Fruit fly (Drosophila melanogaster) whole organism, embryonic: Measurements from ENCODE around the gene CG6126.

Experiments used
- CG10147 ChIP-seq: fragments of 200-800 bp; sonication (Bioruptor generic); optimal IDR thresholded peaks from 2 replicates; lab custom pipeline; 2019; ENCODE audit warnings: missing biosample characterization, mild to moderate bottlenecking, missing genetic modification characterization, moderate library complexity
- CG10543 ChIP-seq: fragments of 200-800 bp; sonication (Bioruptor generic); optimal IDR thresholded peaks from 3 replicates; lab custom pipeline; 2017; ENCODE audit warnings: missing biosample characterization, mild to moderate bottlenecking, missing genetic modification characterization, moderate library complexity
- CG10565 ChIP-seq: fragments of 200-800 bp; sonication (Bioruptor generic); optimal IDR thresholded peaks from 3 replicates; lab custom pipeline; 2016; ENCODE audit warnings: missing biosample characterization, mild to moderate bottlenecking, missing genetic modification characterization
- CG11560 ChIP-seq: fragments of 200-800 bp; sonication (Bioruptor generic); IDR thresholded peaks from 3 replicates; pipeline ENCODE4 v1.3.6; 2022; ENCODE audit warnings: missing biosample characterization, missing genetic modification characterization
- CG12391 ChIP-seq: fragments of 200-800 bp; sonication (Bioruptor generic); optimal IDR thresholded peaks from 3 replicates; lab custom pipeline; 2018; ENCODE audit warnings: missing biosample characterization, mild to moderate bottlenecking, missing genetic modification characterization, moderate library complexity
- CG12659 ChIP-seq: fragments of 200-800 bp; sonication (Bioruptor generic); optimal IDR thresholded peaks from 3 replicates; lab custom pipeline; 2017; ENCODE audit warnings: mild to moderate bottlenecking, missing biosample characterization, missing genetic modification reagents, missing genetic modification characterization
- CG15269 ChIP-seq: fragments of 200-800 bp; sonication (Bioruptor generic); optimal IDR thresholded peaks from 2 replicates; lab custom pipeline; 2018; ENCODE audit warnings: missing biosample characterization, mild to moderate bottlenecking, missing genetic modification characterization, moderate library complexity
- CG17385 ChIP-seq: fragments of 200-800 bp; sonication (Bioruptor generic); optimal IDR thresholded peaks from 3 replicates; lab custom pipeline; 2018; ENCODE audit warnings: missing biosample characterization, mild to moderate bottlenecking, missing genetic modification characterization
- CG1792 ChIP-seq: fragments of 200-800 bp; sonication (Bioruptor generic); optimal IDR thresholded peaks from 2 replicates; lab custom pipeline; 2016; ENCODE audit warnings: missing biosample characterization, missing genetic modification characterization
- CG18262 ChIP-seq: fragments of 200-800 bp; optimal IDR thresholded peaks from 3 replicates; lab custom pipeline; 2019; ENCODE audit warnings: missing biosample characterization, mild to moderate bottlenecking, missing genetic modification characterization, moderate library complexity
- CG30431 ChIP-seq: fragments of 200-800 bp; sonication (Bioruptor generic); optimal IDR thresholded peaks from 2 replicates; lab custom pipeline; 2017; ENCODE audit warnings: missing biosample characterization, missing genetic modification characterization
- CG6272 ChIP-seq: fragments of 200-800 bp; sonication (Bioruptor generic); IDR thresholded peaks from 2 replicates; pipeline ENCODE4 v1.3.6; 2022; ENCODE audit warnings: missing biosample characterization, missing genetic modification characterization
- CG6854 ChIP-seq: fragments of 200-800 bp; sonication (Bioruptor generic); optimal IDR thresholded peaks from 3 replicates; lab custom pipeline; 2017; ENCODE audit warnings: missing biosample characterization, mild to moderate bottlenecking, missing genetic modification characterization
- CG7839 ChIP-seq: fragments of 200-800 bp; sonication (Bioruptor generic); optimal IDR thresholded peaks from 3 replicates; lab custom pipeline; 2018; ENCODE audit warnings: missing biosample characterization, mild to moderate bottlenecking, missing genetic modification characterization, moderate library complexity
- CG8290 ChIP-seq, 3 experiments: fragments of 200-800 bp; sonication (Bioruptor generic); optimal IDR thresholded peaks; 2 replicates each; lab custom pipeline; 2016 to 2019; ENCODE audit warnings: missing biosample characterization in 3 of 3, missing genetic modification characterization in 3 of 3, mild to moderate bottlenecking in 2 of 3, moderate library complexity in 1 of 3
- Dfd ChIP-seq, 2 experiments: fragments of >200 bp; optimal IDR thresholded peaks; 2 replicates each; lab custom pipeline; 2017; ENCODE audit warnings: missing biosample characterization in 2 of 2, missing genetic modification characterization in 2 of 2
- Doc3 ChIP-seq: fragments of 200-800 bp; sonication (Bioruptor generic); IDR thresholded peaks from 3 replicates; pipeline ENCODE4 v1.3.6; 2022; ENCODE audit warnings: missing biosample characterization, missing genetic modification characterization; ENCODE audit not compliant: partially characterized antibody
- E2f2 ChIP-seq: fragments of 200-800 bp; sonication (Bioruptor generic); IDR thresholded peaks from 2 replicates; pipeline ENCODE4 v1.3.6; 2022; ENCODE audit warnings: missing biosample characterization, missing genetic modification characterization
- HLH3B ChIP-seq: fragments of 200-800 bp; sonication (Bioruptor generic); IDR thresholded peaks from 2 replicates; pipeline ENCODE4 v1.3.6; 2022; ENCODE audit warnings: missing biosample characterization, missing genetic modification characterization
- HmgZ ChIP-seq: fragments of 200-800 bp; sonication (Bioruptor generic); optimal IDR thresholded peaks from 2 replicates; lab custom pipeline; 2018; ENCODE audit warnings: missing biosample characterization, mild to moderate bottlenecking, missing genetic modification characterization
- Lpt ChIP-seq: fragments of >200 bp; optimal IDR thresholded peaks from 2 replicates; lab custom pipeline; 2018; ENCODE audit warnings: missing biosample characterization, missing genetic modification characterization
- NC2α ChIP-seq: fragments of 200-800 bp; sonication (Bioruptor generic); optimal IDR thresholded peaks from 2 replicates; lab custom pipeline; 2016; ENCODE audit warnings: missing biosample characterization, missing genetic modification characterization
- Rx ChIP-seq: fragments of 200-800 bp; sonication (Bioruptor generic); IDR thresholded peaks from 2 replicates; pipeline ENCODE4 v1.3.6; 2022; ENCODE audit warnings: missing biosample characterization, missing genetic modification characterization
- Sox100B ChIP-seq: fragments of 200-800 bp; sonication (Bioruptor generic); optimal IDR thresholded peaks from 3 replicates; lab custom pipeline; 2018; ENCODE audit warnings: missing biosample characterization, mild to moderate bottlenecking, missing genetic modification characterization
- Trl ChIP-seq, 3 experiments: fragments of >200 bp in 2 of 3; fragments of 200-800 bp in 1 of 3; sonication (Bioruptor generic) in 1 of 3; optimal IDR thresholded peaks; 2 replicates in 1 of 3; 3 replicates in 2 of 3; lab custom pipeline; 2016 to 2017; ENCODE audit warnings: missing biosample characterization in 1 of 3, missing genetic modification characterization in 1 of 3
- Vsx1 ChIP-seq: fragments of 200-800 bp; sonication (Bioruptor generic); optimal IDR thresholded peaks from 2 replicates; lab custom pipeline; 2017; ENCODE audit warnings: missing biosample characterization, mild to moderate bottlenecking, missing genetic modification characterization, missing genetic modification reagents
- al ChIP-seq: fragments of 200-800 bp; sonication (Bioruptor generic); IDR thresholded peaks from 2 replicates; pipeline ENCODE4 v1.3.6; 2022; ENCODE audit warnings: missing biosample characterization, missing genetic modification characterization
- az2 ChIP-seq: fragments of 200-800 bp; sonication (Bioruptor generic); optimal IDR thresholded peaks from 3 replicates; lab custom pipeline; 2016; ENCODE audit warnings: missing biosample characterization, missing genetic modification characterization
- bigmax ChIP-seq: fragments of 200-800 bp; sonication (Bioruptor generic); optimal IDR thresholded peaks from 2 replicates; lab custom pipeline; 2018; ENCODE audit warnings: missing biosample characterization, mild to moderate bottlenecking, missing genetic modification characterization
- chm ChIP-seq: fragments of 200-800 bp; sonication (Bioruptor generic); IDR thresholded peaks from 2 replicates; pipeline ENCODE4 v1.3.6; 2022; ENCODE audit warnings: missing biosample characterization, missing genetic modification characterization
- dmrt11E ChIP-seq: fragments of 200-800 bp; sonication (Bioruptor generic); optimal IDR thresholded peaks from 3 replicates; lab custom pipeline; 2018; ENCODE audit warnings: missing biosample characterization, mild to moderate bottlenecking, missing genetic modification characterization, moderate library complexity
- hbn ChIP-seq: fragments of 200-800 bp; sonication (Bioruptor generic); IDR thresholded peaks from 2 replicates; pipeline ENCODE4 v1.3.6; 2022; ENCODE audit warnings: missing biosample characterization, missing genetic modification characterization; ENCODE audit not compliant: partially characterized antibody
- ind ChIP-seq: fragments of 200-800 bp; sonication (Bioruptor generic); optimal IDR thresholded peaks from 3 replicates; lab custom pipeline; 2016; ENCODE audit warnings: missing biosample characterization, missing genetic modification characterization
- jing ChIP-seq: fragments of 200-800 bp; sonication (Bioruptor generic); optimal IDR thresholded peaks from 2 replicates; lab custom pipeline; 2018; ENCODE audit warnings: missing biosample characterization, mild to moderate bottlenecking, missing genetic modification characterization
- jumu ChIP-seq: fragments of 200-800 bp; sonication (Bioruptor generic); optimal IDR thresholded peaks from 3 replicates; lab custom pipeline; 2016; ENCODE audit warnings: missing biosample characterization, missing genetic modification characterization
- ken ChIP-seq: fragments of 200-800 bp; sonication (Bioruptor generic); IDR thresholded peaks from 3 replicates; pipeline ENCODE4 v1.3.6; 2022; ENCODE audit warnings: missing biosample characterization, missing genetic modification characterization
- lola ChIP-seq, 3 experiments: fragments of >200 bp in 2 of 3; fragments of 200-800 bp in 1 of 3; sonication (Bioruptor generic) in 1 of 3; optimal IDR thresholded peaks; 2 replicates each; lab custom pipeline; 2017 to 2019; ENCODE audit warnings: missing biosample characterization in 3 of 3, missing genetic modification characterization in 3 of 3, mild to moderate bottlenecking in 1 of 3, moderate library complexity in 1 of 3
- luna ChIP-seq: fragments of 200-800 bp; sonication (Bioruptor generic); optimal IDR thresholded peaks from 2 replicates; lab custom pipeline; 2016; ENCODE audit warnings: missing biosample characterization, missing genetic modification characterization
- nerfin-1 ChIP-seq: fragments of 200-800 bp; sonication (Bioruptor generic); optimal IDR thresholded peaks from 3 replicates; lab custom pipeline; 2019; ENCODE audit warnings: missing biosample characterization, mild to moderate bottlenecking, missing genetic modification characterization, moderate library complexity
- nerfin-2 ChIP-seq: fragments of 200-800 bp; sonication (Bioruptor generic); IDR thresholded peaks from 2 replicates; pipeline ENCODE4 v1.3.6; 2022; ENCODE audit warnings: missing biosample characterization, missing genetic modification characterization; ENCODE audit not compliant: partially characterized antibody
- scrt ChIP-seq: fragments of 200-800 bp; sonication (Bioruptor generic); optimal IDR thresholded peaks from 2 replicates; lab custom pipeline; 2018; ENCODE audit warnings: missing biosample characterization, mild to moderate bottlenecking, missing genetic modification characterization, moderate library complexity
- sens ChIP-seq: fragments of 200-800 bp; sonication (Bioruptor generic); peaks from one replicate; lab custom pipeline; 2016; ENCODE audit warnings: missing biosample characterization, missing genetic modification characterization
- slbo ChIP-seq: fragments of 200-800 bp; sonication (Bioruptor generic); IDR thresholded peaks from 2 replicates; pipeline ENCODE4 v1.3.6; 2022; ENCODE audit warnings: missing biosample characterization, missing genetic modification characterization
- tll ChIP-seq, 2 experiments: fragments of 200-800 bp in 1 of 2; fragments of >200 bp in 1 of 2; sonication (Bioruptor generic) in 1 of 2; optimal IDR thresholded peaks; 2 replicates each; lab custom pipeline; 2017 to 2019; ENCODE audit warnings: missing biosample characterization in 2 of 2, missing genetic modification characterization in 2 of 2, mild to moderate bottlenecking in 1 of 2, moderate library complexity in 1 of 2
- tup ChIP-seq: fragments of 200-800 bp; sonication (Bioruptor generic); optimal IDR thresholded peaks from 2 replicates; lab custom pipeline; 2016; ENCODE audit warnings: missing biosample characterization, mild to moderate bottlenecking, missing genetic modification characterization, moderate library complexity
- vvl ChIP-seq: fragments of 200-800 bp; sonication (Bioruptor generic); IDR thresholded peaks from 2 replicates; pipeline ENCODE4 v1.3.6; 2022; ENCODE audit warnings: missing biosample characterization, missing genetic modification characterization
- wek ChIP-seq: fragments of 200-800 bp; sonication (Bioruptor generic); optimal IDR thresholded peaks from 3 replicates; lab custom pipeline; 2018; ENCODE audit warnings: missing biosample characterization, mild to moderate bottlenecking, missing genetic modification characterization, moderate library complexity
- zfh2 ChIP-seq: fragments of 200-800 bp; sonication (Bioruptor generic); optimal IDR thresholded peaks from 2 replicates; lab custom pipeline; 2016; ENCODE audit warnings: missing biosample characterization, missing genetic modification characterization

The CG6126 gene

DNA sequence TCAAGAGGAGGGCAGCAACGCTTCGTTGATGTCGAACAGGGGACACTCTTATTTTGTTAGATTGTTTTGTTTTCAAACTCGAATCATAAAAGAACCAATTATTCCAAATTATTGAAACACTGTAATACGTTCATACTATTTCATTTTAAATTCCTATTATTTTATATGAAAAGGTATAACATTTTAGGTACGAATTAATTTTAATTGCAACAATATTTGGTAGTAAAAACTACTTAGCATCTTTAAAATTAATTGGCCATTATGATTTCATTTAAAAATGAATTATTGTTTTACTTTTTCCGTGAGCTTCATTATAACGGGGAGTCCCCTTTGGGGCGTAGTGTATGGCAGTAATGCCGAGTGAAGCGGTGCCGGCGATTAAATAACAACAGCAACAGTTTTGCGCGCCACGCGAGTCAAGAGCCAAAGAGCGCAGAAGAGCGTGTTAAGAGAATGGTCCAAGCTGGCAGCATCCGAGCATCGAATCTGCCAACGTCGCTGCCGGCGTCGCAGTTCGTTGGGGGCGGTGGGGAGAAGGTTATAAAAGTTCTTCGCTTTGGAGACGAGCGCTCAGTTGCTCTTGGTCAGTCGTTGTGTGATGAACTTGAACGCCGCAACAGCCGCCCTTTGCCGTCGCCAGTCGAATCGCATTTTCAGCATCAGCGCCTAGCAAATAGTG is 45.2 kb downstream of the CG6126 start (continued):
- TF ChIP-seq sens (GFP tag; lab: Kevin White, UChicago), result peak; percentile 71
- no peak for TF ChIP-seq nerfin-2
- no peak for TF ChIP-seq al
- TF ChIP-seq chm, result peak; percentile 61; the same call in 1 of the 2 replicates
- TF ChIP-seq bigmax (GFP tag; lab: Kevin White, UChicago), result no peak
- no peak for TF ChIP-seq Rx (GFP tag; lab: Robert Waterston, UW)
- no peak for TF ChIP-seq CG6272 (GFP tag; lab: Robert Waterston, UW)
- TF ChIP-seq scrt (GFP tag; lab: Kevin White, UChicago), result peak; percentile 92
- TF ChIP-seq Sox100B, result peak; percentile 61
- TF ChIP-seq wek (GFP tag; lab: Kevin White, UChicago), result no peak
- no peak for TF ChIP-seq ken (GFP tag; lab: Robert Waterston, UW)
- TF ChIP-seq HmgZ (tag; lab: Kevin White, UChicago), result no peak
- no peak for TF ChIP-seq Vsx1 (GFP tag; lab: Kevin White, UChicago)
- no peak; the same call in 1 of the 2 replicates for TF ChIP-seq hbn (GFP tag; lab: Robert Waterston, UW)
- no peak for TF ChIP-seq Lpt (GFP tag; lab: Kevin White, UChicago)
- TF ChIP-seq nerfin-1 (tag; lab: Kevin White, UChicago), result no peak
- no peak for TF ChIP-seq CG10147 (GFP tag; lab: Kevin White, UChicago)
- TF ChIP-seq luna (GFP tag; lab: Kevin White, UChicago), result no peak
- peak; percentile 53 for TF ChIP-seq CG12391
- TF ChIP-seq Trl (optimal IDR thresholded peaks at IDR 0.05; lab: Kevin White, UChicago), result peak; percentile 66 to 76
- no peak for TF ChIP-seq Trl (GFP tag; optimal IDR thresholded peaks at IDR 0.05; lab: Kevin White, UChicago)
- TF ChIP-seq ind (GFP tag; lab: Kevin White, UChicago), result peak; percentile 22
- TF ChIP-seq jing, result no peak
- TF ChIP-seq tll (GFP tag; optimal IDR thresholded peaks at IDR 0.05; lab: Kevin White, UChicago), result no peak
- peak; percentile 52 for TF ChIP-seq CG18262 (tag; lab: Kevin White, UChicago)
- peak; percentile 72 for TF ChIP-seq CG10543 (GFP tag; lab: Kevin White, UChicago)
- no peak for TF ChIP-seq jumu (GFP tag; lab: Kevin White, UChicago)
- peak; percentile 31 for TF ChIP-seq CG17385 (GFP tag; lab: Kevin White, UChicago)
- TF ChIP-seq CG11560, result no peak
- TF ChIP-seq NC2α (GFP tag; lab: Kevin White, UChicago), result no peak
- peak; percentile 61 for TF ChIP-seq CG15269
- TF ChIP-seq CG7839 (tag; lab: Kevin White, UChicago), result peak; percentile 63
- no peak for TF ChIP-seq zfh2 (GFP tag; lab: Kevin White, UChicago)
- no peak for TF ChIP-seq tup (GFP tag; lab: Kevin White, UChicago)
- TF ChIP-seq CG8290 (GFP tag; optimal IDR thresholded peaks at IDR 0.05; lab: Kevin White, UChicago), result no peak
- TF ChIP-seq CG8290 (tag; optimal IDR thresholded peaks at IDR 0.05; lab: Kevin White, UChicago), result no peak
- TF ChIP-seq dmrt11E, result no peak
- no peak for TF ChIP-seq E2f2 (GFP tag; lab: Robert Waterston, UW)
- TF ChIP-seq slbo, result peak; percentile 43
- TF ChIP-seq CG1792 (GFP tag; lab: Kevin White, UChicago), result no peak
- peak; percentile 53 for TF ChIP-seq CG12659
- TF ChIP-seq CG30431, result no peak
- no peak for TF ChIP-seq lola (GFP tag; optimal IDR thresholded peaks at IDR 0.05; lab: Kevin White, UChicago)
- TF ChIP-seq vvl, result no peak
- TF ChIP-seq Dfd (GFP tag; optimal IDR thresholded peaks at IDR 0.05; lab: Kevin White, UChicago), result no peak
- TF ChIP-seq CG10565 (GFP tag; lab: Kevin White, UChicago), result no peak
- no peak for TF ChIP-seq CG6854 (GFP tag; lab: Kevin White, UChicago)
- 0 out of 3 replicates have a peak, but pooled peaks have one; percentile 23 for TF ChIP-seq Doc3
- TF ChIP-seq az2 (GFP tag; lab: Kevin White, UChicago), result peak; percentile 38
- TF ChIP-seq HLH3B, result peak; percentile 51; the same call in 1 of the 2 replicates
